Worm (Caenorhabditis elegans): Measurements from ENCODE around the gene srh-137.

Gene srh-137

ce11 chrV:16713797-16714196 is 2.7 kb downstream of the srh-137 start:
- TF ChIP-seq ceh-27 (GFP tag; optimal IDR thresholded peaks at IDR 0.05): no peak
- no peak for TF ChIP-seq ztf-18 (tag; optimal IDR thresholded peaks at IDR 0.05)
- no peak for TF ChIP-seq lin-26 (GFP tag; IDR thresholded peaks at IDR 0.05)
- no peak for TF ChIP-seq egl-18 (GFP tag; IDR thresholded peaks at IDR 0.05)
- no peak for TF ChIP-seq efl-1 (GFP tag; optimal IDR thresholded peaks at IDR 0.05)
- TF ChIP-seq rcor-1 (GFP tag; IDR thresholded peaks at IDR 0.05): no peak
- no peak for TF ChIP-seq tbx-9 (tag; optimal IDR thresholded peaks at IDR 0.05; ENCODE audit: borderline replicate concordance)
- no peak for TF ChIP-seq ztf-3 (GFP tag; optimal IDR thresholded peaks at IDR 0.05)
- TF ChIP-seq nhr-179 (tag; optimal IDR thresholded peaks at IDR 0.05): no peak
- no peak for TF ChIP-seq Y67H2A.10 (GFP tag; conservative IDR thresholded peaks at IDR 0.05)

ce11 chrV:16706549-16706948 is 9.9 kb downstream of the srh-137 start, which contains the start of gene clec-9:
clec-9 (minus strand) TSS chrV:16706649.
- TF ChIP-seq repo-1 (tag; optimal IDR thresholded peaks at IDR 0.05) (no peak), snpc-4 (GFP tag; optimal IDR thresholded peaks at IDR 0.05) (no peak), snpc-4 (tag; optimal IDR thresholded peaks at IDR 0.05) (no peak), snpc-3.4 (tag; optimal IDR thresholded peaks at IDR 0.05) (no peak), ekl-4 (GFP tag; IDR thresholded peaks at IDR 0.05) (no peak), rpc-1 (optimal IDR thresholded peaks at IDR 0.05) (no peak), rpc-1 (tag; optimal IDR thresholded peaks at IDR 0.05) (no peak), hmg-1.2 (GFP tag; IDR thresholded peaks at IDR 0.05) (no peak), lin-26 (GFP tag; IDR thresholded peaks at IDR 0.05) (no peak), K12H6.12 (tag; optimal IDR thresholded peaks at IDR 0.05) (no peak), ztf-28 (GFP tag; IDR thresholded peaks at IDR 0.05) (no peak), madf-10 (tag; optimal IDR thresholded peaks at IDR 0.05) (no peak), B0019.2 (GFP tag; conservative IDR thresholded peaks at IDR 0.05) (no peak), akir-1 (GFP tag; optimal IDR thresholded peaks at IDR 0.05) (no peak), mes-4 (tag; optimal IDR thresholded peaks at IDR 0.05) (no peak), lin-35 (GFP tag; optimal IDR thresholded peaks at IDR 0.05) (no peak)

DNA sequence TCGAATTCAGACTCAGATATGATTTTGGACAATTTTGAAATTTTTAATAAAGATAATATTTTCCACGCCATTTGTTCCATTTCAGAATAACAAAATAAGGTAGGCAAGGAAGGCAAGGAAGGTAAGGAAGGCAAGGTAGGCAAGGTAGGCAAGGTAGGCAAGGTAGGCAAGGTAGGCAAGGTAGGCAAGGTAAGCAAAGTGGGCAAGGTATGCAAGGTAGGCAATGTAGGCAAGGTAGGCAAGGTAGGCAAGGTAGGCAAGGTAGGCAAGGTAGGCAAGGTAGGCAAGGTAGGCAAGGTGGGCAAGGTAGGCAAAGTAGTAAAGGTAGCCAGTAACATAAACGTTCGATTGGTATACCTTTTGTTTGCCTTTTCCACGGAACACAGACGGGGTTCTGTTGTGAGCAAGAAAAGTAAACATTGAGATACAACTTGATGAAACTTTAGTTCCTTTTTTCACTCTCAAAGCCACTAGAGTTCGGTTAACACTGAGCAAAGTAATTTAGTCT is 16.7 kb downstream of the srh-137 start, which contains the start of gene Y70C5C.1:
TSS of gene Y70C5C.1 (plus strand) at position 458 of the 508 bp plus-strand sequence.
- TF ChIP-seq ama-1 (optimal IDR thresholded peaks at IDR 0.05) (no peak), ama-1 (GFP tag; optimal IDR thresholded peaks at IDR 0.05) (no peak), lin-40 (tag; optimal IDR thresholded peaks at IDR 0.05) (no peak), madf-3 (GFP tag; IDR thresholded peaks at IDR 0.05) (0 out of 2 replicates have a peak, but pooled peaks have one; percentile 7)

DNA sequence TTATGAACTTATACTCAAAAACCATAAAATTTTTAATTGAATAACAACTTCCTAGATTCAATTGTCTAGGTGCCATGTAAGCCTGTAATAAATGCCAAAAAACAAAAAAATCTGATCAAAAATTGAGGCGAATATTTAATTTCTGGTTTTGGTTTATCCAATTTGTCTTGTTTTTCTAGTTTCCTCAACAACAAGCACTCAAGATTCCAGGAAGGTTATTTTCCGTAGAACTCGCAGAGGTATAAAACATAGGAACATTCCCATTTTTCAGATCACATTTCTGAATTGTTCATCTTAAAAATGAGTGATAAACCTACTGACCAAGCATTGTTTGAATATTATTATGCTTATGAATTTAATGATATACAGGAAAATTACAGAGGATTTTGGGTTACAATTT is 19.3 kb downstream of the srh-137 start, which contains the start of gene srw-41:
TSS of gene srw-41 (plus strand) at position 301 of the 400 bp plus-strand sequence.
- no peak for TF ChIP-seq die-1 (tag; optimal IDR thresholded peaks at IDR 0.05)
- no peak for TF ChIP-seq F55B11.4 (tag; optimal IDR thresholded peaks at IDR 0.05; ENCODE audit: borderline replicate concordance, insufficient read depth)
- TF ChIP-seq ama-1 (optimal IDR thresholded peaks at IDR 0.05): no peak
- TF ChIP-seq ama-1 (GFP tag; optimal IDR thresholded peaks at IDR 0.05): no peak
- TF ChIP-seq tbx-9 (tag; optimal IDR thresholded peaks at IDR 0.05; ENCODE audit: borderline replicate concordance): no peak
- TF ChIP-seq K12H6.12 (tag; optimal IDR thresholded peaks at IDR 0.05): no peak
- TF ChIP-seq xnd-1 (tag; optimal IDR thresholded peaks at IDR 0.05): no peak
- TF ChIP-seq B0261.1 (tag; optimal IDR thresholded peaks at IDR 0.05): no peak
- no peak for TF ChIP-seq aptf-2 (GFP tag; conservative IDR thresholded peaks at IDR 0.05)
- TF ChIP-seq pbrm-1 (GFP tag; IDR thresholded peaks at IDR 0.05): no peak
- TF ChIP-seq F37B4.10 (GFP tag; IDR thresholded peaks at IDR 0.05): no peak
- TF ChIP-seq ccch-3 (GFP tag; optimal IDR thresholded peaks at IDR 0.05): no peak
- TF ChIP-seq sdz-38 (tag; optimal IDR thresholded peaks at IDR 0.05): no peak
- no peak for TF ChIP-seq egl-44 (GFP tag; IDR thresholded peaks at IDR 0.05)
- no peak for TF ChIP-seq nhr-80 (tag; optimal IDR thresholded peaks at IDR 0.05)
- TF ChIP-seq chd-7 (tag; optimal IDR thresholded peaks at IDR 0.05): no peak
- no peak for TF ChIP-seq hmg-1.2 (GFP tag; IDR thresholded peaks at IDR 0.05)
- TF ChIP-seq zfh-2 (GFP tag; conservative IDR thresholded peaks at IDR 0.05): no peak
- TF ChIP-seq Y53G8AR.9 (GFP tag; conservative IDR thresholded peaks at IDR 0.05): no peak
